Fruit fly (Drosophila melanogaster) whole organism, prepupa: ENCODE measurements around the gene Ccp84Ac.

Experiments used
- CG1621 ChIP-seq: fragments of 200-800 bp; sonication (Bioruptor generic); optimal IDR thresholded peaks from 3 replicates; lab custom pipeline; 2018; ENCODE audit warnings: missing biosample characterization, mild to moderate bottlenecking, missing genetic modification characterization
- CG9139 ChIP-seq: fragments of 200-800 bp; sonication (Bioruptor generic); optimal IDR thresholded peaks from 3 replicates; lab custom pipeline; 2017; ENCODE audit warnings: missing biosample characterization, mild to moderate bottlenecking, missing genetic modification characterization
- Ets21C ChIP-seq: fragments of 200-800 bp; sonication (Bioruptor generic); optimal IDR thresholded peaks from 3 replicates; lab custom pipeline; 2016; ENCODE audit warnings: missing biosample characterization, missing genetic modification characterization
- fkh ChIP-seq: fragments of 200-800 bp; sonication (Bioruptor generic); optimal IDR thresholded peaks from 3 replicates; lab custom pipeline; 2017; ENCODE audit warnings: missing biosample characterization, mild to moderate bottlenecking, missing genetic modification characterization, moderate library complexity

DNA sequence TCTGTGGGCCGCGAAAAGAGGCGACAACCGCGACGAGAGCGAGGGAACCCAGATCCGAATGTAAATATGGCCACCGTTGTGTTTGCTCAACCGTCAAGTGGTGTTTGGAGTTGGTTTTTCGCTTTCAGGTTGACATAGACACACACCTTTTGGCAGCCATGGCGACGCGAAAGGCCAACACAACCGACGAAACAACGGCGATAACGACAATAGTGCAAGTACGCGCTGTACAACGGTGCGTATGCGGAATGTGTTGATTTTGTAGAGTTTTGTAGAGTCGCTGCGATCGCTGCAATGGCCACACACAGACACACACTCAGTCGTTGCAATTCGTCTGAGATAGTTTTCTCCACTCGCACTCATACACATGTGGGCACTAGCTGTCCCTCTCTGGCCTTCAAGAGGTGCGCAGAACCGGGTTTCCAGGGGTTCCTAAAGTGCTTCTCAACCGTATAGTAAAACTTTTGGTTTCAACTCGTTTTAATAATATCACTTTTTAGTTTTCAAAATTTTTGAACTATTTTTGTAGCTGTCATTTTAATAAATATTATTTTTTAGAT lies 45.4 kb upstream of the Ccp84Ac start:
- TF ChIP-seq CG1621 (tag; lab: Kevin White, UChicago) (no peak), Ets21C (GFP tag; lab: Kevin White, UChicago) (no peak), CG9139 (no peak), fkh (GFP tag; lab: Kevin White, UChicago) (peak; percentile 28)
